Worm (Caenorhabditis elegans) whole organism, young adult: ENCODE results near the gene hog-1.

Experiments used
- B0336.3 ChIP-seq: fragments of 200-800 bp; sonication (Bioruptor generic); IDR thresholded peaks from 2 replicates; pipeline ENCODE4 v1.3.6; 2022; ENCODE audit warnings: missing genetic modification characterization, missing compliant biosample characterization
- F22D6.2 ChIP-seq: sonication (generic microtip); optimal IDR thresholded peaks from 2 replicates; lab custom pipeline; 2016; ENCODE audit warnings: mild to moderate bottlenecking, missing genetic modification characterization, missing compliant biosample characterization
- F33H1.4 ChIP-seq: fragments of 200-800 bp; sonication (Bioruptor generic); IDR thresholded peaks from 2 replicates; pipeline ENCODE4 v1.3.6; 2022; ENCODE audit warnings: missing genetic modification reagents, missing genetic modification characterization, missing compliant biosample characterization
- F52B5.7 ChIP-seq: sonication (generic microtip); optimal IDR thresholded peaks from 2 replicates; lab custom pipeline; 2016; ENCODE audit warnings: mild to moderate bottlenecking, missing genetic modification characterization, missing compliant biosample characterization
- K12H6.12 ChIP-seq: fragments of 200-800 bp; sonication (Bioruptor generic); optimal IDR thresholded peaks from 2 replicates; lab custom pipeline; 2018; ENCODE audit warnings: mild to moderate bottlenecking, missing genetic modification characterization, missing compliant biosample characterization
- T07F8.4 ChIP-seq: sonication (generic microtip); optimal IDR thresholded peaks from 2 replicates; lab custom pipeline; 2016; ENCODE audit warnings: mild to moderate bottlenecking, missing genetic modification characterization, moderate library complexity, missing compliant biosample characterization
- Y53F4B.3 ChIP-seq: fragments of 200-800 bp; sonication (Bioruptor generic); IDR thresholded peaks from 2 replicates; pipeline ENCODE4 v1.3.6; 2022; ENCODE audit warnings: missing genetic modification reagents, missing genetic modification characterization, missing compliant biosample characterization
- Y56A3A.18 ChIP-seq: fragments of 200-800 bp; sonication (Bioruptor generic); IDR thresholded peaks from 2 replicates; pipeline ENCODE4 v1.3.6; 2022; ENCODE audit warnings: missing genetic modification reagents, missing genetic modification characterization, missing compliant biosample characterization
- Y95B8A.8 ChIP-seq: fragments of 200-800 bp; sonication (Bioruptor generic); IDR thresholded peaks from 2 replicates; pipeline ENCODE4 v1.3.6; 2022; ENCODE audit warnings: missing genetic modification reagents, missing genetic modification characterization, missing compliant biosample characterization
- atf-7 ChIP-seq: sonication (generic microtip); optimal IDR thresholded peaks from 2 replicates; lab custom pipeline; 2017; ENCODE audit warnings: mild to moderate bottlenecking, missing genetic modification characterization, missing compliant biosample characterization
- athp-1 ChIP-seq: sonication (generic microtip); optimal IDR thresholded peaks from 2 replicates; lab custom pipeline; 2017; ENCODE audit warnings: mild to moderate bottlenecking, missing genetic modification characterization, missing compliant biosample characterization
- attf-3 ChIP-seq: fragments of 200-800 bp; sonication (Bioruptor generic); conservative IDR thresholded peaks from 2 replicates; pipeline ENCODE4 v1.3.6; 2022; ENCODE audit warnings: missing genetic modification reagents, missing genetic modification characterization, missing compliant biosample characterization
- attf-6 ChIP-seq: fragments of 200-800 bp; sonication (Bioruptor generic); IDR thresholded peaks from 2 replicates; pipeline ENCODE4 v1.3.6; 2022; ENCODE audit warnings: missing genetic modification reagents, missing genetic modification characterization, missing compliant biosample characterization
- bed-2 ChIP-seq: fragments of 200-800 bp; sonication (Bioruptor generic); IDR thresholded peaks from 2 replicates; pipeline ENCODE4 v1.3.6; 2022; ENCODE audit warnings: missing genetic modification reagents, missing genetic modification characterization, missing compliant biosample characterization
- ccch-3 ChIP-seq: fragments of 200-800 bp; sonication (Bioruptor generic); optimal IDR thresholded peaks from 2 replicates; lab custom pipeline; 2018; ENCODE audit warnings: mild to moderate bottlenecking, missing genetic modification characterization, missing compliant biosample characterization
- cebp-1 ChIP-seq, 2 experiments: fragments of 200-800 bp in 1 of 2; sonication (Bioruptor generic) in 1 of 2; sonication (generic microtip) in 1 of 2; IDR thresholded peaks in 1 of 2; optimal IDR thresholded peaks in 1 of 2; 2 replicates each; pipeline versions ENCODE4 v1.3.6 to Lab custom; 2017 to 2022; ENCODE audit warnings: missing compliant biosample characterization in 2 of 2, missing genetic modification characterization in 2 of 2, mild to moderate bottlenecking in 1 of 2, missing genetic modification reagents in 1 of 2, moderate library complexity in 1 of 2
- cebp-2 ChIP-seq: fragments of 200-800 bp; sonication (Bioruptor generic); IDR thresholded peaks from 2 replicates; pipeline ENCODE4 v1.3.6; 2022; ENCODE audit warnings: missing genetic modification characterization, missing compliant biosample characterization
- ceh-27 ChIP-seq: fragments of 200-800 bp; sonication (Bioruptor generic); optimal IDR thresholded peaks from 2 replicates; lab custom pipeline; 2018; ENCODE audit warnings: mild to moderate bottlenecking, missing genetic modification characterization, moderate library complexity, missing compliant biosample characterization
- ceh-58 ChIP-seq: fragments of 200-800 bp; sonication (Bioruptor generic); IDR thresholded peaks from 2 replicates; pipeline ENCODE4 v1.3.6; 2022; ENCODE audit warnings: missing genetic modification characterization, missing compliant biosample characterization
- egrh-3 ChIP-seq: fragments of 200-800 bp; sonication (Bioruptor generic); IDR thresholded peaks from 2 replicates; pipeline ENCODE4 v1.3.6; 2022; ENCODE audit warnings: missing genetic modification reagents, missing genetic modification characterization, missing compliant biosample characterization
- ets-4 ChIP-seq: fragments of 200-800 bp; sonication (Bioruptor generic); optimal IDR thresholded peaks from 2 replicates; lab custom pipeline; 2018; ENCODE audit warnings: mild to moderate bottlenecking, missing genetic modification characterization, missing compliant biosample characterization
- fkh-3 ChIP-seq: sonication (generic microtip); optimal IDR thresholded peaks from 2 replicates; lab custom pipeline; 2016; ENCODE audit warnings: mild to moderate bottlenecking, missing genetic modification characterization, missing compliant biosample characterization
- gei-17 ChIP-seq: fragments of 200-800 bp; sonication (Bioruptor generic); optimal IDR thresholded peaks from 2 replicates; lab custom pipeline; 2018; ENCODE audit warnings: mild to moderate bottlenecking, missing genetic modification characterization, missing compliant biosample characterization
- hmg-1.2 ChIP-seq: fragments of 200-800 bp; sonication (Bioruptor generic); IDR thresholded peaks from 2 replicates; pipeline ENCODE4 v1.3.6; 2022; ENCODE audit warnings: missing genetic modification reagents, missing genetic modification characterization, missing compliant biosample characterization
- hmg-20 ChIP-seq: fragments of 200-800 bp; sonication (Bioruptor generic); IDR thresholded peaks from 2 replicates; pipeline ENCODE4 v1.3.6; 2022; ENCODE audit warnings: missing genetic modification reagents, missing genetic modification characterization, missing compliant biosample characterization
- hsf-1 ChIP-seq: fragments of 200-800 bp; sonication (Bioruptor generic); IDR thresholded peaks from 2 replicates; pipeline ENCODE4 v1.3.6; 2022; ENCODE audit warnings: missing genetic modification reagents, missing genetic modification characterization, missing compliant biosample characterization
- lag-1 ChIP-seq: fragments of 200-800 bp; sonication (Bioruptor generic); IDR thresholded peaks from 2 replicates; pipeline ENCODE4 v1.3.6; 2022; ENCODE audit warnings: missing genetic modification reagents, missing genetic modification characterization, missing compliant biosample characterization
- let-607 ChIP-seq, 2 experiments: fragments of 200-800 bp in 1 of 2; sonication (Bioruptor generic) in 1 of 2; sonication (generic microtip) in 1 of 2; optimal IDR thresholded peaks; 2 replicates each; lab custom pipeline; 2016 to 2018; ENCODE audit warnings: mild to moderate bottlenecking in 2 of 2, missing compliant biosample characterization in 2 of 2, missing genetic modification characterization in 2 of 2, moderate library complexity in 2 of 2, missing genotype in 1 of 2
- lin-26 ChIP-seq: fragments of 200-800 bp; sonication (Bioruptor generic); IDR thresholded peaks from 2 replicates; pipeline ENCODE4 v1.3.6; 2022; ENCODE audit warnings: missing genetic modification reagents, missing genetic modification characterization, missing compliant biosample characterization
- lin-35 ChIP-seq, 3 experiments: fragments of 150-350 bp in 2 of 3; sonication (generic microtip) in 1 of 3; optimal IDR thresholded peaks; 2 replicates each; lab custom pipeline; 2014 to 2018; ENCODE audit warnings: missing biosample characterization in 3 of 3, missing genetic modification characterization in 3 of 3, missing genetic modification reagents in 3 of 3
- lin-54 ChIP-seq: fragments of 200-800 bp; sonication (Bioruptor generic); optimal IDR thresholded peaks from 2 replicates; lab custom pipeline; 2018; ENCODE audit warnings: mild to moderate bottlenecking, missing genetic modification characterization, missing compliant biosample characterization
- lsl-1 ChIP-seq: fragments of 200-800 bp; sonication (Bioruptor generic); optimal IDR thresholded peaks from 2 replicates; lab custom pipeline; 2018; ENCODE audit warnings: mild to moderate bottlenecking, missing genetic modification characterization, moderate library complexity, missing compliant biosample characterization
- madf-10 ChIP-seq: sonication (generic microtip); optimal IDR thresholded peaks from 2 replicates; lab custom pipeline; 2016; ENCODE audit warnings: mild to moderate bottlenecking, missing genetic modification characterization, missing compliant biosample characterization
- madf-6 ChIP-seq: fragments of 200-800 bp; sonication (Bioruptor generic); IDR thresholded peaks from 2 replicates; pipeline ENCODE4 v1.3.6; 2022; ENCODE audit warnings: missing genetic modification reagents, missing genetic modification characterization, missing compliant biosample characterization
- mcd-1 ChIP-seq: fragments of 200-800 bp; sonication (Bioruptor generic); IDR thresholded peaks from 2 replicates; pipeline ENCODE4 v1.3.6; 2022; ENCODE audit warnings: missing genetic modification reagents, missing genetic modification characterization, missing compliant biosample characterization
- mes-4 ChIP-seq: sonication (generic microtip); optimal IDR thresholded peaks from 2 replicates; lab custom pipeline; 2016; ENCODE audit warnings: missing genotype, missing genetic modification characterization, missing compliant biosample characterization
- nfya-2 ChIP-seq: fragments of 200-800 bp; sonication (Bioruptor generic); IDR thresholded peaks from 2 replicates; pipeline ENCODE4 v1.3.6; 2022; ENCODE audit warnings: missing genetic modification reagents, missing genetic modification characterization, missing compliant biosample characterization
- nhr-80 ChIP-seq: sonication (generic microtip); optimal IDR thresholded peaks from 2 replicates; lab custom pipeline; 2016; ENCODE audit warnings: missing genetic modification characterization, missing compliant biosample characterization
- rpc-1 ChIP-seq, 2 experiments: fragments of 150-350 bp in 1 of 2; sonication (generic microtip) in 1 of 2; optimal IDR thresholded peaks; 2 replicates each; lab custom pipeline; 2014 to 2018; ENCODE audit warnings: missing biosample characterization in 1 of 2, missing genetic modification characterization in 1 of 2, missing genetic modification reagents in 1 of 2, missing genotype in 1 of 2
- snpc-1.1 ChIP-seq: sonication (generic microtip); optimal IDR thresholded peaks from 2 replicates; lab custom pipeline; 2017; ENCODE audit warnings: missing genetic modification characterization, mild to moderate bottlenecking, missing compliant biosample characterization, antibody characterized with exemption, moderate library complexity, missing genotype, missing genetic modification reagents; ENCODE audit not compliant: insufficient read depth
- snpc-3.4 ChIP-seq: sonication (generic microtip); optimal IDR thresholded peaks from 2 replicates; lab custom pipeline; 2017; ENCODE audit warnings: missing genetic modification characterization, mild to moderate bottlenecking, missing compliant biosample characterization, antibody characterized with exemption, moderate library complexity, missing genotype, missing genetic modification reagents
- tbx-9 ChIP-seq: sonication (generic microtip); optimal IDR thresholded peaks from 2 replicates; lab custom pipeline; 2016; ENCODE audit warnings: borderline replicate concordance, missing genetic modification characterization, inconsistent platforms, missing compliant biosample characterization
- tlf-1 ChIP-seq: fragments of 200-800 bp; sonication (Bioruptor generic); optimal IDR thresholded peaks from 2 replicates; lab custom pipeline; 2018; ENCODE audit warnings: mild to moderate bottlenecking, missing genetic modification characterization, missing compliant biosample characterization
- xnd-1 ChIP-seq: sonication (generic microtip); optimal IDR thresholded peaks from 2 replicates; lab custom pipeline; 2016; ENCODE audit warnings: missing genotype, missing genetic modification reagents, missing genetic modification characterization, missing compliant biosample characterization
- zfh-2 ChIP-seq: fragments of 200-800 bp; sonication (Bioruptor generic); conservative IDR thresholded peaks from 2 replicates; pipeline ENCODE4 v1.3.6; 2022; ENCODE audit warnings: missing genetic modification reagents, missing genetic modification characterization, missing compliant biosample characterization
- ztf-26 ChIP-seq: sonication (generic microtip); optimal IDR thresholded peaks from 2 replicates; lab custom pipeline; 2017; ENCODE audit warnings: missing genetic modification characterization, missing compliant biosample characterization
- ztf-28 ChIP-seq: fragments of 200-800 bp; sonication (Bioruptor generic); IDR thresholded peaks from 2 replicates; pipeline ENCODE4 v1.3.6; 2022; ENCODE audit warnings: missing genetic modification reagents, missing genetic modification characterization, missing compliant biosample characterization

Gene hog-1

ce11 chrX:5841060-5841642 is 12.9 kb downstream of the hog-1 start, which contains the start of gene puf-9 (continued):
- TF ChIP-seq tlf-1 (GFP tag; lab: Kevin White, UChicago) (peak; percentile 94), T07F8.4 (tag; lab: Kevin White, UChicago) (peak; percentile 19), Y56A3A.18 (GFP tag; lab: Robert Waterston, UW) (peak; percentile 85), hsf-1 (GFP tag; lab: Robert Waterston, UW) (no peak), hmg-1.2 (GFP tag; lab: Robert Waterston, UW) (peak; percentile 92), lin-26 (GFP tag; lab: Robert Waterston, UW) (peak; percentile 90), ztf-26 (tag; lab: Kevin White, UChicago) (peak; percentile 96), snpc-1.1 (no peak), ceh-58 (GFP tag; lab: Robert Waterston, UW) (no peak), ccch-3 (GFP tag; lab: Kevin White, UChicago) (no peak), snpc-3.4 (no peak), lag-1 (GFP tag; lab: Robert Waterston, UW) (no peak), ceh-27 (GFP tag; lab: Kevin White, UChicago) (peak; percentile 99), ets-4 (GFP tag; lab: Kevin White, UChicago) (peak; percentile 89), hmg-20 (GFP tag; lab: Robert Waterston, UW) (peak; percentile 61; the same call in 1 of the 2 replicates), nhr-80 (tag; lab: Kevin White, UChicago) (peak; percentile 100), zfh-2 (GFP tag; lab: Robert Waterston, UW) (peak; percentile 99), K12H6.12 (tag; lab: Kevin White, UChicago) (peak; percentile 99), fkh-3 (tag; lab: Kevin White, UChicago) (no peak), athp-1 (tag; lab: Kevin White, UChicago) (peak; percentile 97), attf-6 (GFP tag; lab: Robert Waterston, UW) (no peak), F33H1.4 (GFP tag; lab: Robert Waterston, UW) (peak; percentile 59), ztf-28 (GFP tag; lab: Robert Waterston, UW) (no peak), cebp-1 (GFP tag; IDR thresholded peaks at IDR 0.05; lab: Robert Waterston, UW) (peak; percentile 90), cebp-1 (tag; optimal IDR thresholded peaks at IDR 0.05; lab: Kevin White, UChicago) (peak; percentile 96), madf-10 (tag; lab: Kevin White, UChicago) (peak; percentile 93), mcd-1 (GFP tag; lab: Robert Waterston, UW) (peak; percentile 99), lsl-1 (GFP tag; lab: Kevin White, UChicago) (peak; percentile 7), lin-35 (GFP tag; optimal IDR thresholded peaks at IDR 0.05; lab: Kevin White, UChicago) (peak in 1 of 3 experiments; percentile 94), Y53F4B.3 (GFP tag; lab: Robert Waterston, UW) (0 out of 2 replicates have a peak, but pooled peaks have one; percentile 42), xnd-1 (tag; lab: Kevin White, UChicago) (no peak), B0336.3 (peak; percentile 97), cebp-2 (peak; percentile 88), attf-3 (peak; percentile 61), egrh-3 (GFP tag; lab: Robert Waterston, UW) (peak; percentile 74; the same call in 1 of the 2 replicates), nfya-2 (GFP tag; lab: Robert Waterston, UW) (no peak), gei-17 (GFP tag; lab: Kevin White, UChicago) (peak; percentile 90), atf-7 (tag; lab: Kevin White, UChicago) (peak; percentile 97), rpc-1 (optimal IDR thresholded peaks at IDR 0.05; lab: Kevin White, UChicago) (no peak), rpc-1 (tag; optimal IDR thresholded peaks at IDR 0.05; lab: Kevin White, UChicago) (no peak), lin-54 (GFP tag; lab: Kevin White, UChicago) (peak; percentile 82), mes-4 (no peak), F52B5.7 (tag; lab: Kevin White, UChicago) (peak; percentile 68), madf-6 (peak; percentile 47), F22D6.2 (tag; lab: Kevin White, UChicago) (peak; percentile 93), let-607 (tag; optimal IDR thresholded peaks at IDR 0.05; lab: Kevin White, UChicago) (peak; percentile 98 to 99), tbx-9 (tag; lab: Kevin White, UChicago) (no peak), Y95B8A.8 (GFP tag; lab: Robert Waterston, UW) (peak; percentile 84; the same call in 1 of the 2 replicates), bed-2 (peak; percentile 70; the same call in 1 of the 2 replicates)
